Worm (Caenorhabditis elegans): ENCODE measurements around the gene T01G1.4.
A peak's percentile ranks its signal among the peaks of the same experiment; 100 is the strongest.

The T01G1.4 gene

ce11 chrIV:11340735-11341443 lies 20.4 kb downstream of the T01G1.4 start (continued):
- TF ChIP-seq F22D6.2 (tag; optimal IDR thresholded peaks at IDR 0.05) (no peak), Y67H2A.10 (GFP tag; conservative IDR thresholded peaks at IDR 0.05) (no peak), cebp-2 (GFP tag; IDR thresholded peaks at IDR 0.05) (no peak), Y79H2A.3 (GFP tag; conservative IDR thresholded peaks at IDR 0.05) (peak; percentile 83), lir-1 (GFP tag; conservative IDR thresholded peaks at IDR 0.05) (no peak), F33H1.4 (GFP tag; IDR thresholded peaks at IDR 0.05) (no peak; the same call in 1 of the 2 replicates), nhr-90 (tag; optimal IDR thresholded peaks at IDR 0.05) (no peak), ets-4 (GFP tag; optimal IDR thresholded peaks at IDR 0.05) (no peak), attf-6 (GFP tag; IDR thresholded peaks at IDR 0.05) (no peak; the same call in none of the 2 replicates), him-1 (tag; optimal IDR thresholded peaks at IDR 0.05) (peak; percentile 99), Y56A3A.18 (GFP tag; IDR thresholded peaks at IDR 0.05) (no peak), attf-5 (GFP tag; optimal IDR thresholded peaks at IDR 0.05) (no peak), madf-8 (GFP tag; conservative IDR thresholded peaks at IDR 0.05) (peak; percentile 17; the same call in 1 of the 2 replicates), egrh-3 (GFP tag; IDR thresholded peaks at IDR 0.05) (no peak), aptf-3 (GFP tag; IDR thresholded peaks at IDR 0.05) (no peak), xnd-1 (tag; optimal IDR thresholded peaks at IDR 0.05) (no peak), F57A8.1 (GFP tag; optimal IDR thresholded peaks at IDR 0.05) (no peak), snpc-1.3 (tag; optimal IDR thresholded peaks at IDR 0.05; ENCODE audit: insufficient read depth) (peak; percentile 65), F39B2.1 (GFP tag; IDR thresholded peaks at IDR 0.05) (peak; percentile 90; the same call in 1 of the 2 replicates), let-526 (GFP tag; IDR thresholded peaks at IDR 0.05) (no peak), egl-18 (GFP tag; IDR thresholded peaks at IDR 0.05) (no peak), hlh-12 (tag; optimal IDR thresholded peaks at IDR 0.05) (no peak), pha-4 (tag; optimal IDR thresholded peaks at IDR 0.05) (no peak), unc-130 (GFP tag; optimal IDR thresholded peaks at IDR 0.05) (no peak), let-607 (tag; optimal IDR thresholded peaks at IDR 0.05) (no peak), F55B11.4 (tag; optimal IDR thresholded peaks at IDR 0.05; ENCODE audit: borderline replicate concordance, insufficient read depth) (no peak), ceh-27 (GFP tag; optimal IDR thresholded peaks at IDR 0.05) (no peak), F37B4.10 (GFP tag; IDR thresholded peaks at IDR 0.05) (0 out of 2 replicates have a peak, but pooled peaks have one; percentile 13), Y53G8AR.9 (GFP tag; conservative IDR thresholded peaks at IDR 0.05) (peak; percentile 63), F10E7.11 (tag; optimal IDR thresholded peaks at IDR 0.05) (no peak), K11D2.4 (GFP tag; IDR thresholded peaks at IDR 0.05) (no peak), ztf-25 (GFP tag; IDR thresholded peaks at IDR 0.05) (no peak), nhr-179 (tag; optimal IDR thresholded peaks at IDR 0.05) (no peak), rec-8 (tag; optimal IDR thresholded peaks at IDR 0.05) (no peak), snpc-1.1 (tag; optimal IDR thresholded peaks at IDR 0.05; ENCODE audit: insufficient read depth) (peak; percentile 6), sdz-38 (tag; optimal IDR thresholded peaks at IDR 0.05) (no peak), ama-1 (optimal IDR thresholded peaks at IDR 0.05) (no peak), ama-1 (GFP tag; optimal IDR thresholded peaks at IDR 0.05) (no peak), Y95B8A.8 (GFP tag; IDR thresholded peaks at IDR 0.05) (peak; percentile 82; the same call in 1 of the 2 replicates), ekl-4 (GFP tag; IDR thresholded peaks at IDR 0.05) (0 out of 2 replicates have a peak, but pooled peaks have one; percentile 53), K12H6.12 (tag; optimal IDR thresholded peaks at IDR 0.05) (no peak), nfyb-1 (GFP tag; IDR thresholded peaks at IDR 0.05) (peak; percentile 78), dpff-1 (tag; optimal IDR thresholded peaks at IDR 0.05) (no peak), repo-1 (tag; optimal IDR thresholded peaks at IDR 0.05) (no peak), lag-1 (GFP tag; IDR thresholded peaks at IDR 0.05) (no peak), atf-7 (tag; optimal IDR thresholded peaks at IDR 0.05) (no peak), aptf-2 (GFP tag; conservative IDR thresholded peaks at IDR 0.05) (no peak), bed-2 (GFP tag; IDR thresholded peaks at IDR 0.05) (no peak)

Measured in whole organism, young adult.